Worm (Caenorhabditis elegans) whole organism, L4 larva: ENCODE results near the gene ilkp-1.

Experiments
- R02D3.7 ChIP-seq: fragments of 150-350 bp; sonication (generic microtip); optimal IDR thresholded peaks from 3 replicates; lab custom pipeline; 2014; ENCODE audit warnings: missing biosample characterization, missing genetic modification characterization
- T20F7.1 ChIP-seq: fragments of 200-800 bp; sonication (Bioruptor generic); optimal IDR thresholded peaks from 2 replicates; lab custom pipeline; 2018; ENCODE audit warnings: mild to moderate bottlenecking, missing genetic modification characterization, missing compliant biosample characterization
- T26A8.4 ChIP-seq: fragments of 200-800 bp; sonication (Bioruptor generic); IDR thresholded peaks from 2 replicates; pipeline ENCODE4 v1.3.6; 2022; ENCODE audit warnings: missing genetic modification characterization, missing compliant biosample characterization
- Y5F2A.4 ChIP-seq: fragments of 200-800 bp; sonication (Bioruptor generic); optimal IDR thresholded peaks from 2 replicates; lab custom pipeline; 2018; ENCODE audit warnings: mild to moderate bottlenecking, missing genetic modification characterization, missing compliant biosample characterization
- aha-1 ChIP-seq: fragments of 150-350 bp; peaks from one replicate; lab custom pipeline; 2014; ENCODE audit warnings: missing biosample characterization, missing genetic modification characterization
- ama-1 ChIP-seq: fragments of 150-350 bp; optimal IDR thresholded peaks from 2 replicates; lab custom pipeline; 2014; ENCODE audit warnings: inconsistent platforms, mixed read lengths
- attf-4 ChIP-seq: sonication (generic microtip); optimal IDR thresholded peaks from 3 replicates; lab custom pipeline; 2017; ENCODE audit warnings: missing biosample characterization, missing genetic modification characterization
- ceh-20 ChIP-seq: fragments of 200-800 bp; sonication (Bioruptor generic); IDR thresholded peaks from 2 replicates; pipeline ENCODE4 v1.3.6; 2022; ENCODE audit warnings: missing genetic modification reagents, missing genetic modification characterization, missing compliant biosample characterization
- ceh-28 ChIP-seq: fragments of 150-350 bp; optimal IDR thresholded peaks from 2 replicates; lab custom pipeline; 2014; ENCODE audit warnings: missing biosample characterization, missing genetic modification reagents, missing genetic modification characterization
- ceh-32 ChIP-seq: sonication (generic microtip); optimal IDR thresholded peaks from 2 replicates; lab custom pipeline; 2016; ENCODE audit warnings: mild to moderate bottlenecking, missing genetic modification characterization, missing compliant biosample characterization; ENCODE audit not compliant: poor library complexity
- ceh-44 ChIP-seq: fragments of 200-800 bp; sonication (Bioruptor generic); IDR thresholded peaks from 2 replicates; pipeline ENCODE4 v1.3.6; 2022; ENCODE audit warnings: missing genetic modification reagents, missing genetic modification characterization, missing compliant biosample characterization
- ceh-62 ChIP-seq: sonication (generic microtip); optimal IDR thresholded peaks from 2 replicates; lab custom pipeline; 2017; ENCODE audit warnings: missing biosample characterization, missing genetic modification characterization
- ces-1 ChIP-seq: fragments of 150-350 bp; sonication (generic microtip); optimal IDR thresholded peaks from 4 replicates; lab custom pipeline; 2014; ENCODE audit warnings: missing biosample characterization, missing genetic modification reagents, missing genetic modification characterization
- ctbp-1 ChIP-seq: fragments of 200-800 bp; sonication (Bioruptor generic); IDR thresholded peaks from 2 replicates; pipeline ENCODE4 v1.3.6; 2022; ENCODE audit warnings: missing genetic modification reagents, missing genetic modification characterization, missing compliant biosample characterization
- daf-12 ChIP-seq: fragments of 150-350 bp; optimal IDR thresholded peaks from 2 replicates; lab custom pipeline; 2014; ENCODE audit warnings: missing biosample characterization, missing genetic modification reagents, missing genetic modification characterization
- daf-19 ChIP-seq: fragments of 200-800 bp; sonication (Bioruptor generic); conservative IDR thresholded peaks from 2 replicates; pipeline ENCODE4 v1.3.6; 2022; ENCODE audit warnings: missing genetic modification characterization, missing compliant biosample characterization
- dmd-6 ChIP-seq: fragments of 200-800 bp; sonication (Bioruptor generic); IDR thresholded peaks from 2 replicates; pipeline ENCODE4 v1.3.6; 2022; ENCODE audit warnings: missing genetic modification reagents, missing genetic modification characterization, missing compliant biosample characterization
- duxl-1 ChIP-seq: sonication (generic microtip); optimal IDR thresholded peaks from 2 replicates; lab custom pipeline; 2016; ENCODE audit warnings: mild to moderate bottlenecking, missing genetic modification characterization, moderate library complexity, missing compliant biosample characterization; ENCODE audit not compliant: poor library complexity
- dve-1 ChIP-seq: sonication (generic microtip); optimal IDR thresholded peaks from 2 replicates; lab custom pipeline; 2017; ENCODE audit warnings: antibody characterized with exemption, mild to moderate bottlenecking, missing genetic modification characterization, missing compliant biosample characterization; ENCODE audit not compliant: insufficient read depth
- hlh-30 ChIP-seq: sonication (generic microtip); optimal IDR thresholded peaks from 2 replicates; lab custom pipeline; 2017; ENCODE audit warnings: antibody characterized with exemption, mild to moderate bottlenecking, missing genetic modification characterization, missing compliant biosample characterization; ENCODE audit not compliant: insufficient read depth
- jun-1 ChIP-seq: fragments of 150-350 bp; optimal IDR thresholded peaks from 2 replicates; lab custom pipeline; 2014; ENCODE audit warnings: missing biosample characterization, missing genetic modification reagents, missing genetic modification characterization
- lin-1 ChIP-seq: fragments of 200-800 bp; sonication (Bioruptor generic); IDR thresholded peaks from 2 replicates; pipeline ENCODE4 v1.3.6; 2022; ENCODE audit warnings: missing genetic modification reagents, missing genetic modification characterization, missing compliant biosample characterization
- lin-13 ChIP-seq: fragments of 150-350 bp; optimal IDR thresholded peaks from 2 replicates; lab custom pipeline; 2014; ENCODE audit warnings: missing biosample characterization, missing genetic modification reagents, missing genetic modification characterization
- lir-3 ChIP-seq: sonication (generic microtip); optimal IDR thresholded peaks from 2 replicates; lab custom pipeline; 2016; ENCODE audit warnings: mild to moderate bottlenecking, missing genetic modification characterization, missing compliant biosample characterization
- lsy-2 ChIP-seq, 2 experiments: fragments of 150-350 bp in 1 of 2; sonication (generic microtip) in 1 of 2; optimal IDR thresholded peaks; 2 replicates each; lab custom pipeline; 2014 to 2017; ENCODE audit warnings: missing biosample characterization in 2 of 2, missing genetic modification characterization in 2 of 2
- mdt-29 ChIP-seq: fragments of 200-800 bp; sonication (Bioruptor generic); IDR thresholded peaks from 2 replicates; pipeline ENCODE4 v1.3.6; 2022; ENCODE audit warnings: missing genetic modification reagents, missing genetic modification characterization, missing compliant biosample characterization
- mxl-3 ChIP-seq: fragments of 200-800 bp; sonication (Bioruptor generic); optimal IDR thresholded peaks from 2 replicates; lab custom pipeline; 2018; ENCODE audit warnings: mild to moderate bottlenecking, missing genetic modification characterization, missing compliant biosample characterization
- nhr-102 ChIP-seq: sonication (generic microtip); optimal IDR thresholded peaks from 2 replicates; lab custom pipeline; 2016; ENCODE audit warnings: mild to moderate bottlenecking, missing genetic modification characterization, moderate library complexity, missing compliant biosample characterization
- nhr-28 ChIP-seq: fragments of 150-350 bp; optimal IDR thresholded peaks from 2 replicates; lab custom pipeline; 2014; ENCODE audit warnings: missing biosample characterization, missing genetic modification characterization
- nhr-6 ChIP-seq: fragments of 150-350 bp; optimal IDR thresholded peaks from 2 replicates; lab custom pipeline; 2014; ENCODE audit warnings: missing biosample characterization, missing genetic modification characterization
- php-3 ChIP-seq: fragments of 200-800 bp; sonication (Bioruptor generic); IDR thresholded peaks from 2 replicates; pipeline ENCODE4 v1.3.6; 2022; ENCODE audit warnings: missing genetic modification reagents, missing genetic modification characterization, missing compliant biosample characterization
- rbr-2 ChIP-seq: sonication (generic microtip); optimal IDR thresholded peaks from 2 replicates; lab custom pipeline; 2016; ENCODE audit warnings: missing genotype, missing genetic modification characterization, missing compliant biosample characterization
- saeg-2 ChIP-seq: fragments of 200-800 bp; sonication (Bioruptor generic); IDR thresholded peaks from 2 replicates; pipeline ENCODE4 v1.3.6; 2022; ENCODE audit warnings: missing genetic modification reagents, missing genetic modification characterization, missing compliant biosample characterization
- spr-1 ChIP-seq: sonication (generic microtip); optimal IDR thresholded peaks from 2 replicates; lab custom pipeline; 2016; ENCODE audit warnings: mild to moderate bottlenecking, missing genetic modification characterization, missing compliant biosample characterization
- spr-3 ChIP-seq: fragments of 200-800 bp; sonication (Bioruptor generic); optimal IDR thresholded peaks from 2 replicates; lab custom pipeline; 2018; ENCODE audit warnings: mild to moderate bottlenecking, missing genetic modification characterization, missing compliant biosample characterization
- tag-97 ChIP-seq: fragments of 200-800 bp; sonication (Bioruptor generic); IDR thresholded peaks from 2 replicates; pipeline ENCODE4 v1.3.6; 2022; ENCODE audit warnings: missing genetic modification characterization, missing compliant biosample characterization
- tra-1 ChIP-seq: fragments of 200-800 bp; sonication (Bioruptor generic); IDR thresholded peaks from 2 replicates; pipeline ENCODE4 v1.3.6; 2022; ENCODE audit warnings: missing genetic modification reagents, missing genetic modification characterization, missing compliant biosample characterization
- unc-62 ChIP-seq, 3 experiments: fragments of 150-350 bp in 1 of 3; sonication (generic microtip); optimal IDR thresholded peaks in 2 of 3; peaks in 1 of 3; 1 replicate in 1 of 3; 2 replicates in 2 of 3; lab custom pipeline; 2014 to 2017; ENCODE audit warnings: missing biosample characterization in 3 of 3, missing genetic modification characterization in 3 of 3, missing genetic modification reagents in 3 of 3, missing genotype in 1 of 3
- zag-1 ChIP-seq: fragments of 150-350 bp; optimal IDR thresholded peaks from 2 replicates; lab custom pipeline; 2014; ENCODE audit warnings: missing biosample characterization, missing genetic modification characterization
- zfp-3 ChIP-seq: fragments of 200-800 bp; sonication (Bioruptor generic); conservative IDR thresholded peaks from 2 replicates; pipeline ENCODE4 v1.3.6; 2022; ENCODE audit warnings: missing genetic modification reagents, missing genetic modification characterization, missing compliant biosample characterization
- zip-11 ChIP-seq: fragments of 200-800 bp; sonication (Bioruptor generic); IDR thresholded peaks from 2 replicates; pipeline ENCODE4 v1.3.6; 2022; ENCODE audit warnings: missing genetic modification characterization, missing compliant biosample characterization
- ztf-7 ChIP-seq: fragments of 150-350 bp; optimal IDR thresholded peaks from 2 replicates; lab custom pipeline; 2014; ENCODE audit warnings: missing biosample characterization, missing genetic modification characterization

Gene ilkp-1

ce11 chrII:11089356-11089755 is 39.3 kb downstream of the ilkp-1 start, which contains the start of gene unc-53:
unc-53 (minus strand) TSS chrII:11089456.
- TF ChIP-seq ceh-28 = no peak
- no peak for TF ChIP-seq mxl-3
- no peak for TF ChIP-seq lsy-2 (tag; optimal IDR thresholded peaks at IDR 0.05; lab: Kevin White, UChicago)
- no peak for TF ChIP-seq nhr-6 (tag; lab: Kevin White, UChicago)
- TF ChIP-seq spr-1 (tag; lab: Kevin White, UChicago) = no peak
- TF ChIP-seq lin-1 (GFP tag; lab: Robert Waterston, UW) = no peak
- no peak for TF ChIP-seq jun-1 (tag; lab: Kevin White, UChicago)
- no peak for TF ChIP-seq zag-1 (tag; lab: Kevin White, UChicago)
- no peak for TF ChIP-seq R02D3.7 (tag; lab: Kevin White, UChicago)
- no peak for TF ChIP-seq zfp-3 (GFP tag; lab: Robert Waterston, UW)
- no peak for TF ChIP-seq nhr-102 (tag; lab: Kevin White, UChicago)

DNA sequence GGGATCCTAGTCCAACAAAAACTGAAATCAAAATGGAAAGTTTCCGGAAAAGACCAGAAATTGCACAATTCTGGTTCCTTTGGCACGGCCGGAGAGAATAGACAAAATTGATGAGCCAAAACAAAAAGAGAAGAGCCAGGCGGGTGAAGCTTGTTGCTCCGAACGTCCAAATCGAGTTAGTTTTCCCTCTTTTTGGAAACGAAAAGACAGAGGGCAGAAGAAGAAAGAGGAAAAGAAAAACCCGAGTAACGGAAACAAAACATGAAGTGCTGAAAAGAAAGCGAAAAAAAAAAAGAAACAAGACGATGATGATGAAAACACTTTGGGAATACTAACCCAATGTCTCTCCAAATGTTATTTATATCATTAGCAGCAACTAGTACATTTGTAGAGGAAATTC is 41.5 kb downstream of the ilkp-1 start:
- TF ChIP-seq ces-1 (peak; percentile 62), ceh-20 (GFP tag; lab: Robert Waterston, UW) (no peak), dmd-6 (GFP tag; lab: Robert Waterston, UW) (no peak)

DNA sequence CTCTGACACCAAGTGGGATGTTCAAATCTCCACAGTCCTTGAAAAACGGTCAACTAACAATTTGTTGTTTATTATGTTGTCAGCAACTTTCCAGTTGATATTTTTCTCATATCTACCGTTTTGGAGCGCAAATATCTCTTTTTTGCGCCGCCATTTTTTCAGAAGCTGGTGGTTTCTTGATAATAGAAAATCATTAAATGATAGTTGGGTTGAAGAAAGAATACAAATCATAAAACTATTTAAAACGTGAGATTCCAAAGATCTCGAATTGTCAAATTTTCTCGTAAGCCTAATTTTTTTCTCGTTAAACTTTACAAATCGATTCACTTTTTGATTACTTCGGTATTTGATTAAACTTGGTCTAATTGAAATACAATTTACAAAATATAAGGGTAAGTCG is 42.4 kb downstream of the ilkp-1 start, which contains the start of gene rpl-42:
Gene rpl-42 (plus strand): TSS at position 301 of the 400 bp plus-strand sequence.
- TF ChIP-seq mdt-29 (GFP tag; lab: Robert Waterston, UW) (no peak), duxl-1 (tag; lab: Kevin White, UChicago) (no peak)

- TF ChIP-seq ztf-7 (tag; lab: Kevin White, UChicago) = no peak
- TF ChIP-seq aha-1 = peak; percentile 15
- no peak for TF ChIP-seq rbr-2
- no peak for TF ChIP-seq T26A8.4 (GFP tag; lab: Robert Waterston, UW)
- no peak for TF ChIP-seq attf-4 (tag; lab: Kevin White, UChicago)
- no peak for TF ChIP-seq lin-1 (GFP tag; lab: Robert Waterston, UW)
- no peak for TF ChIP-seq zfp-3 (GFP tag; lab: Robert Waterston, UW)
- no peak for TF ChIP-seq zag-1 (tag; lab: Kevin White, UChicago)
- TF ChIP-seq unc-62 (GFP tag; optimal IDR thresholded peaks at IDR 0.05 in 1 of 2; lab: Kevin White, UChicago) = peak in 1 of 2 experiments; percentile 26
- TF ChIP-seq unc-62 (tag; optimal IDR thresholded peaks at IDR 0.05; lab: Kevin White, UChicago) = no peak
- TF ChIP-seq spr-3 = no peak
- no peak for TF ChIP-seq tag-97
- TF ChIP-seq T20F7.1 (GFP tag; lab: Kevin White, UChicago) = no peak
Observed at ce11 chrII:11094431-11094830, 44.4 kb downstream of the ilkp-1 start.

DNA sequence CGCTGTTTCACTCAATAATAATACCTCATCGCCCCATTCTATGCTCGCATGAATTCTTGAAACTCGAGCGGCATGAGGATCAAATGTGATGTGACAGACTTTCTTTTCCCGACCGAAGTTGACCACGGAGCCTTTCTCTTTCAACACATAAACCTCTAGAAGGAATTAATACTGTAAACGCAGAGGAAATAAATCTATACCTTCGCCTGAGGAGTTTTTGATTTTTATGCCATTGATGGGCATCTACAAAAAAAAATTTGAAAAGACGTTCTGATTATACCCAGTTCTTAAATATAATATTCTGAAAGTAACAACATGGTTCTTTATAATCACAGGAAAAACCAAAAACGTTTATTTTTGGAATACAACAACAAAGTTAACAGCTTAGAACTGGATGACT is 46.2 kb downstream of the ilkp-1 start, which contains the start of gene nbs-1:
Gene nbs-1 (minus strand): TSS at position 246 of the 400 bp plus-strand sequence.
- TF ChIP-seq Y5F2A.4 (GFP tag; lab: Kevin White, UChicago) = no peak
- no peak for TF ChIP-seq daf-12 (tag; lab: Kevin White, UChicago)
- no peak for TF ChIP-seq lin-13
- TF ChIP-seq ama-1 (lab: Kevin White, UChicago) = peak; percentile 14
- TF ChIP-seq ctbp-1 (GFP tag; lab: Robert Waterston, UW) = no peak
- no peak for TF ChIP-seq T20F7.1 (GFP tag; lab: Kevin White, UChicago)
- TF ChIP-seq dve-1 (tag; lab: Kevin White, UChicago) = no peak
- no peak for TF ChIP-seq zip-11 (GFP tag; lab: Robert Waterston, UW)
- no peak for TF ChIP-seq hlh-30 (tag; lab: Kevin White, UChicago)
- no peak for TF ChIP-seq ceh-62 (tag; lab: Kevin White, UChicago)
- TF ChIP-seq unc-62 (GFP tag; optimal IDR thresholded peaks at IDR 0.05 in 1 of 2; lab: Kevin White, UChicago) = no peak
- TF ChIP-seq unc-62 (tag; optimal IDR thresholded peaks at IDR 0.05; lab: Kevin White, UChicago) = no peak
- TF ChIP-seq zfp-3 (GFP tag; lab: Robert Waterston, UW) = no peak
- TF ChIP-seq lsy-2 (tag; optimal IDR thresholded peaks at IDR 0.05; lab: Kevin White, UChicago) = peak in 1 of 2 experiments; percentile 29
- TF ChIP-seq tra-1 (GFP tag; lab: Robert Waterston, UW) = no peak
- TF ChIP-seq lir-3 (tag; lab: Kevin White, UChicago) = no peak
- no peak for TF ChIP-seq ztf-7 (tag; lab: Kevin White, UChicago)
- no peak for TF ChIP-seq saeg-2 (GFP tag; lab: Robert Waterston, UW)
- no peak for TF ChIP-seq ceh-32 (tag; lab: Kevin White, UChicago)
- no peak for TF ChIP-seq nhr-28 (tag; lab: Kevin White, UChicago)
- TF ChIP-seq ceh-44 (GFP tag; lab: Robert Waterston, UW) = no peak
- no peak for TF ChIP-seq mxl-3
- no peak for TF ChIP-seq aha-1
- no peak for TF ChIP-seq php-3 (GFP tag; lab: Robert Waterston, UW)
- no peak for TF ChIP-seq duxl-1 (tag; lab: Kevin White, UChicago)
- TF ChIP-seq daf-19 (GFP tag; lab: Robert Waterston, UW) = no peak
